Fruit fly (Drosophila melanogaster) whole organism, prepupa: Measurements from ENCODE around the gene Rbbp5.

ENCODE experiments used
- Blimp-1 ChIP-seq: fragments of 200-800 bp; sonication (Bioruptor generic); optimal IDR thresholded peaks from 3 replicates; lab custom pipeline; 2017; ENCODE audit warnings: missing biosample characterization, missing genetic modification characterization, mild to moderate bottlenecking, moderate library complexity, missing genetic modification reagents
- CG11294 ChIP-seq: fragments of 200-800 bp; sonication (Bioruptor generic); IDR thresholded peaks from 2 replicates; pipeline ENCODE4 v1.3.6; 2022; ENCODE audit warnings: missing biosample characterization, missing genetic modification characterization
- CG6854 ChIP-seq: fragments of 200-800 bp; sonication (Bioruptor generic); optimal IDR thresholded peaks from 2 replicates; lab custom pipeline; 2017; ENCODE audit warnings: missing biosample characterization, mild to moderate bottlenecking, missing genetic modification characterization
- CG8632 ChIP-seq: fragments of 200-800 bp; sonication (Bioruptor generic); optimal IDR thresholded peaks from 3 replicates; lab custom pipeline; 2016; ENCODE audit warnings: missing biosample characterization, missing genetic modification characterization
- Lpt ChIP-seq: fragments of 200-800 bp; sonication (Bioruptor generic); optimal IDR thresholded peaks from 3 replicates; lab custom pipeline; 2016; ENCODE audit warnings: missing biosample characterization, missing genetic modification characterization
- Sox102F ChIP-seq: fragments of 200-800 bp; sonication (Bioruptor generic); optimal IDR thresholded peaks from 2 replicates; lab custom pipeline; 2016; ENCODE audit warnings: missing biosample characterization, mild to moderate bottlenecking, missing genetic modification characterization
- net ChIP-seq: fragments of 200-800 bp; sonication (Bioruptor generic); optimal IDR thresholded peaks from 3 replicates; lab custom pipeline; 2016; ENCODE audit warnings: missing biosample characterization, missing genetic modification characterization
- svp ChIP-seq: fragments of 200-800 bp; sonication (Bioruptor generic); peaks from one replicate; lab custom pipeline; 2016; ENCODE audit warnings: missing biosample characterization, missing genetic modification characterization

- TF ChIP-seq Lpt (GFP tag; lab: Kevin White, UChicago) (no peak), CG8632 (GFP tag; lab: Kevin White, UChicago) (no peak), CG11294 (no peak), net (GFP tag; lab: Kevin White, UChicago) (no peak), svp (GFP tag; lab: Kevin White, UChicago) (no peak), Sox102F (GFP tag; lab: Kevin White, UChicago) (no peak), Blimp-1 (GFP tag; lab: Kevin White, UChicago) (no peak), CG6854 (GFP tag; lab: Kevin White, UChicago) (no peak)
Measured at dm6 chr3L:20348581-20349093, 895 bp upstream of the Rbbp5 start.
